Fruit fly (Drosophila melanogaster): Measurements from ENCODE around the gene CG10588.

Gene CG10588

DNA sequence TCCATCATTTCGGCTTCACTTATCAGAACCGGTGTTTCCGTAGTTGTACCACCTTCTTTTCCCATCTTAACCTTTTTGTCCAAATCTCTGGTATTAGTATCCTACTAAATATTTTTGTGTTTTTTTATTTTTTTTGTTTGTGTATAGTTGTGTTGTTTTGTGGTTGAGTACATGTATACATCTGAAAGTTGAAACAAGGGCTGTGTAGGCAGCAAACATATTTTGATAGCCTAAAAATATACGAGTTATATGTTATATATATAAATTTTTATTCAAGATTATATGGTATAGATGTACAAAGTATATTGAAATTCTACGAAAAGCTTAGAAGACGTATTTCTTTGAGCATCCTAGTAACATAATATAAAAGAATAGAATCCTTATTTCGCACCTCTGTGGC is 13.8 kb downstream of the CG10588 start, which contains the start of gene CG33287:
CG33287 (minus strand) TSS at position 101 of the 400 bp plus-strand sequence.
- no peak for TF ChIP-seq CTCF (optimal IDR thresholded peaks at IDR 0.05)
- no peak for TF ChIP-seq CG8478 (optimal IDR thresholded peaks at IDR 0.05)

DNA sequence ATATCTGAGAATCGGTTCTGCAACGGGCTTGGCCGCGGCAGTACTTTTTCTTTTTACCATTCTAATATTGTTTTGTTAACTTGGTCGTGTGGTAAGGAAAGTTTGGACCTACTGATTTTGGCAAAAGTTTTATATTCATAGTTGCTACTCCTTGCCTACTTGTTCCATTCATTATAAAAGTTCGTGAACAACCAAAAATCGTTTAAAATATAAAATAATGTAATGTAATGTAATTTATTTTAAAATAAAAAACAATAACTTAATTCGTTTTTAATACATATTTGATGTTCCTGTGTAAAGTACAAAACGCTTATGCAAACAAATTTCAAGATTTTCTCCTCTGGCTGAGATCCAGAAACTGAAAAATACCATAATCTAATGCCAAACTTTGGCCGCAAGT is 17.9 kb downstream of the CG10588 start, which contains the start of gene CG33286:
CG33286 (minus strand) TSS at position 101 of the 400 bp plus-strand sequence.
- TF ChIP-seq CTCF (optimal IDR thresholded peaks at IDR 0.05), result no peak
- no peak for TF ChIP-seq CG8478 (optimal IDR thresholded peaks at IDR 0.05)

DNA sequence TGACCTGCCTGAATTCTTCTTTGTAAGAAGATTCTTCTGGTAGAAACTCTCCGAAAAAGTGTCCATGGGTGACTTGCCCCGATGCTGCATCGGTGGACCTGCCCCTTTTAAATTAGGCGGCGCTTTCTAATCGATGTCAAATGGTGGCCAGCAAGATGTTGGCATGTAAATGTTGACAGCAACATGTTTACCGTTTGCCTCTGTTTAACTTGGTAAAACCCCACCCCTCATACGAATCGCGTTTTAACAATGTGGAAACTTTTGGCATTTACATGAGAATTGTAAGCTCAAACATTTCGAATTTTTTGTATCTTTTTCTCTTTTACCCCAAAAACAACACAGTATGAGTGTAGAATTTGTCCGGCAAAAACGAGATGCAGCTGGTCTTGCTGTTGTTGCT is 19.6 kb downstream of the CG10588 start:
- TF ChIP-seq CTCF (optimal IDR thresholded peaks at IDR 0.05), result no peak
- no peak for TF ChIP-seq CG8478 (optimal IDR thresholded peaks at IDR 0.05)

DNA sequence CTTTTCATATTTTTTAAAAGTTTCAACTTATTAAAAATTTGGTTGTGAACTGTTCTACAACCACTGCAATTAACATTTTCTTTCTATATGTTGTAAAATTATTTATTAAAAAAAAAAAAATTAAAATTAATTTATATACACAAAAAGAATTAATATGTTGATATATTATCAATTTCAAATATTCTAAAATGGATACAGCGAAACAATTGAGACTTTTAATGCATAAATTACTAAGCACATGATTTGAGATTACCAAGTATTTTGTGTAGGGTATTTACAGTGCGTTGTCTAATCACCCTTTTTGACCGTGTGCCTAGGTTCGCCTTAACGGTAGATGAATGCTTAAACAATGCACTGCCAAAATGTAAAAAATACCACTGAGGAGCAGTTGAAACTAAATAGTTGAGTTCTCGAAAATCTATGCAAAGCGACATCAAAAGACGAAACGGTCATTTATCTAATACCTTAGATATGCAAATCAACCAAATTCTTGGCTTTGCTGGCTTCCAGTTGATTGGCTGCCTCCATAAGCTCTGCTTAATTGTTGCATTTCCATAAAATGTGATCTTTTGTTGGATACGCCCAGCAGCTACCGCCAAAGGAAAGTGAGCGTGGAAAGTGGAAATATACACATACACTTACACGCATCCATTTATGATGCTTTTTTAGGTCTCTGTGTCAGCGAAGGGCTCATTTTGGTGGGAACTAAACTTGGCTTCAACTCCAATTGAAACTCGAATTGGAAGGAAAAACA is 20.4 kb downstream of the CG10588 start:
- TF ChIP-seq CTCF (optimal IDR thresholded peaks at IDR 0.05) (no peak), CG8478 (optimal IDR thresholded peaks at IDR 0.05) (no peak)

DNA sequence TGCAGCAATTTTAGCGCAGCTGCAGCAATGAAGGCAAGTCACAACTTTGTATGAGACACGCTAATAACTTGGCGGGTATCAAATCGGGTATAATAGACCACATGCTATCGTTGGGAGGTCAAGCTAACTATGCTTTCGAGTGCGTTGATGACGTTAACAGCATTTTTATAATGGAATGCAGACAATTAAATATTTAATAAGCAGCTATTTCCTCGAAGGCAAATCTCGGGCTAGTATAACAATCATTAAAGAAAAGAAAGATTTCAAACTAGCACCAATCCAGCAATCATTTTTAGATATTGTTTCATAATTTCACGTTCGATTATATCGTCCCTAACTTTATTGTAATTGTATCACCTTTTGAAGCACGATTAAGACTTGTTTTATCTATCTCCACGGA is 23.8 kb downstream of the CG10588 start:
- TF ChIP-seq CTCF (optimal IDR thresholded peaks at IDR 0.05) (no peak), CG8478 (optimal IDR thresholded peaks at IDR 0.05) (no peak)

DNA sequence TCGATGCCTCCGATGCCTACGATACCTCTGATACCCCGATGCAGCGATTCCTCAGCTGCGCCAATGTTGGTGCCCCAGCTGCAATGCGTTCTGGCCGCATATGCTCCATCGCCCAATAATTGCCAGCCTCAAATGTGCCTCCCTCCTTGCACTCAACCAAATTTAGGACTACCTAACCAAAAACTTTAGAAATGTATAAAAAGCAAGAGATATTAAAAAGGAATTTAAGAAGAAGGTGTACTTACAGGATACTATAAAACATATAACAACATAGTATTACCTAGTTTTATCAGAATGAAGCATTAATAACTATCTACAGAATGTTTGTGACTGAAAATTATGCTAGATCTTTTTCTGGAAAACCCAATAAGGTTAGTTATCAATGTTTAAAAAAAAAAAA is 25.0 kb downstream of the CG10588 start:
- TF ChIP-seq CTCF (optimal IDR thresholded peaks at IDR 0.05), result no peak
- no peak for TF ChIP-seq CG8478 (optimal IDR thresholded peaks at IDR 0.05)

DNA sequence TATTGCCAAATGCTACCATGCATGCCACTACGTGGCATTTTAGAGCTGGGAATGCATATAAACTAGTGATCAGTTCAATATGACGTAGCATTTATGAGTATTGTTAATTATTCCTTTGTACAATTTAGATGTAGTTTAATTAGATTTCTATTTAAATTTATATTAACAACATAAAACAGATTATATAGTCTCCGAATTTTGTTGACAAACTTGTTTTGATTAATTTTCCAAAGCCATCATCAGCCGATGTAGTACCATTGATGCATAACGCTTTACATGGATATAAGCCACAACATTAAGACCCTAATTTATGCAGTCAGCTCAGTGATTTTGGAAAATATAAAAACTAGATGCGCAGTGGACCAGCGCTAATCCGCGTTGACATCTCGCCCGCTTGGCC is 25.8 kb downstream of the CG10588 start:
- TF ChIP-seq CG8478 (optimal IDR thresholded peaks at IDR 0.05) (no peak), CTCF (optimal IDR thresholded peaks at IDR 0.05) (no peak)

DNA sequence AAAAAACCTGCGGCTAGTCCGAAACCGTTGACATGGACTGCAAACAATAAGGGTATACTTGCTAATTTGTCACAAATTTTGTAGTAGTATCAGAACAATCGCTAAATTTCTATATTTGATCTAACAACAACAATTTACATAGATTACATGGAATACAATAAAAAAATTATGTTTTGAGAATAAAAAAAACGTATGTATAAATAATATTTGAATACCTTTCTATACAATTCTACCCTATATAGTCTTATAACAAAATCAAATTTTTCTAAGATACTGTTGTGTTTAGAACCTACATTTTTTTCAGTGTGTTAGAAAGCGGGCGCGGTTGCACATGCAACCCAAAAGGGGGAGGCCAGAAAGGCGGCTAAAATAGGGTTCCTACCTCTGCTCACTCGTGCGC is 26.6 kb downstream of the CG10588 start:
- TF ChIP-seq CG8478 (optimal IDR thresholded peaks at IDR 0.05) (no peak), CTCF (optimal IDR thresholded peaks at IDR 0.05) (no peak)

DNA sequence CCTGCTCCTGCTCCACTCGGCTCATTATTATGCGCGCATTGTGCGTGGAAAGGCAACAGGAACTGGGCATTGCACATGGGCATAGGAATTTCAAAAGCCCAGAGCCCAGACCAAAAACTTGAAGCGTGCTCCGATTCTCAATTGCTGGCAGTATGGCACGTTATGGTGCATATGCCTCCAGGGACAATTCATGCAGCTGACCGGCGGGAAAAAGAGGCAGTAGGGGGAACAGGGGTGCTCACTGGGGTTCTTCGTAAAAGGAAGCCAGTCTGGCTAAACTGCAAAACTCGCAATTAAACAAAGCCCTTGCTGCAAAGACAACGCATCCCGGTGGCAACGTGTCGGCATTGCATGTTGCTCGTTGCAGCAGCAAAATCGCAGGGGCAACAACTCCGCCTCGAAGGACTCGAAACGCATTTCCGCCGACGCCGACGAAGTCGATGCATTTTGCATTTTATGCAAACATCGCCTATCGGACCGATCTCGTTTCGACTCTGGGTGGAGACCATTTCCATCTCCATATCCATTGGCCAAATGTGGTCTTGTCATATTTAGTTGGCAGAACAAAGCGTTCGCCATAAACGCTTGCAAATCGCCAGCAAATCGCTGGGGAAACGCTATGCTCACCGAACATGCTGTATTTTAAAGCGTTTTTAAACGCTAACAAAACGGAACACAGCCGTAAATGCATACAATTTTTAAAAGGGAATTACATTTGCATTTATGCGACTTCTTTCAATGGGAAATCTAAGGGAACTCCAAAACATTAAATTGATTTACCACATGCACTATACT is 27.9 kb downstream of the CG10588 start:
- TF ChIP-seq CG8478 (optimal IDR thresholded peaks at IDR 0.05) (no peak), CTCF (optimal IDR thresholded peaks at IDR 0.05) (no peak)

DNA sequence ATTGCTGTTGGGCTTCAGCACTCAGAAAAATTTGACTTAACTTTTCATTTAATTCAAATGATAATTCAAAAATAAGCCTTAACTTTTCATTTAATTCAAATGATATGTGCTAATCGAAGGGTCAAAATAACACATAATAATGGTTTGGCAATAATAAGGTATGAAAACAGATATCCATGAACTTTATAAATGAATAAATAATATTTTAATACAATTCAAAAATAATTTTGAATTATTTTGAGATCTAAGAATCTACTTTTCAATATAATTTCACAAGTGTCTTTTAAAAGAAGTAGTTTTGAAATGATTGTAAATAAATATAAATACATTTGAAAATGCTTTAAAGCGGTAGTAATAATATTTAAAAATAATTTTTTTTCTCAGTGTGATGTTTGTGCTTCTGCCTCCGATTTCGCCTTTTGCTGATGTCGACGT is 30.2 kb downstream of the CG10588 start:
- TF ChIP-seq CTCF (optimal IDR thresholded peaks at IDR 0.05) (no peak), CG8478 (optimal IDR thresholded peaks at IDR 0.05) (no peak)

DNA sequence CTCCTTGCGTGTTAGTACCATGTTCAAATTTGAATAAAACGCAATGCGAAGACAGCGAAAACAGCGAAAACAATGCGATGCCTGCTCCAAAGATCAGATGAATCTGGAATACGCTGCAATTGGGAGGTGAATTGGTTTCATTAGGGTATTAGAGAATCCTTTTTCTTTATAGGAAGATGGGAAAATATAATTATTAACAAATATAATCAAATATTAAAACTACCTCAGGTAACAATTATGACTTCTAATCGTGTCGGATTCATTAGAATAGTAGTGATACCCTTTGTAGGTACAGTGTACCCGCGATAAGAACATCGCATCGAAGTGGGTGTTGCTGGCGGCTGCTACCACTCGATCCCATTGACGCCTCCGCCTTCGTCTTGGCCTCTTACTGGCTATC is 31.2 kb downstream of the CG10588 start:
- TF ChIP-seq CTCF (optimal IDR thresholded peaks at IDR 0.05) (no peak), CG8478 (optimal IDR thresholded peaks at IDR 0.05) (no peak)

DNA sequence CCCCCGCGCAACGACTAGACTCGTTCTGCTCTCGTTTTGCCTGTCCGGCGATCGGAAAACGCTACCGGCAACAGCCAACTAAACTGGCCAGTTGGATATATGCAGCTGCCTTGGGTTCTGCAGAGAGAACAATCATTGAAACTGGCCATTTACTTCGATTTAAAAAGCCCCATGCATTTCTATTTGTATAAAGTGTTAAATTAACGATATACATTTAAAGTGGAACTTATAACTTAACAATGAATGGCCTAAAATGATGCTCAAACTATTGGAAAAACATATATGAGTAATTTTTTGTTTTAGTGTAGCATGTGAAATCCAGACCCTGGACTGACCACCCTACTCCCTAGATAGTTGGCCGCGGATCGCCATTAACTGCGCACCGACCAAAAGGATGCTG is 32.1 kb downstream of the CG10588 start:
- TF ChIP-seq CG8478 (optimal IDR thresholded peaks at IDR 0.05), result no peak

DNA sequence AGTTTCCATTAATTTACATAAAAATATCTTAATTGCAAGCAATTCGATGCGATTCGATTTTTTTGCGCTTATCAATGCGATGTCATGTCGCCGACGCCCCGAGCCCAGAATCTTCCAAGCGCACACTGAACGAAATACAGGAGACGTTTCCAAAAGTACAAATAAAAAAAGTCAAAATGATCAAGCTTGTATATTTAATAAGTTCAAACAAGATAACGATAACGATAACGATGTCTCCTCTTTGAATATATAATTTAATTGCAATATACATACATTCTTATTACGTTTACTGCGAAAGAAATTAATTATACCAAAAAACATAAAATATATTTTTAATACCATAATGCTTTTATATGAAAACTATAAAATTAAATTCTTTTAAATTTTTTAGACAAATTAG is 33.5 kb downstream of the CG10588 start:
- TF ChIP-seq CTCF (optimal IDR thresholded peaks at IDR 0.05) (no peak), CG8478 (optimal IDR thresholded peaks at IDR 0.05) (no peak)

DNA sequence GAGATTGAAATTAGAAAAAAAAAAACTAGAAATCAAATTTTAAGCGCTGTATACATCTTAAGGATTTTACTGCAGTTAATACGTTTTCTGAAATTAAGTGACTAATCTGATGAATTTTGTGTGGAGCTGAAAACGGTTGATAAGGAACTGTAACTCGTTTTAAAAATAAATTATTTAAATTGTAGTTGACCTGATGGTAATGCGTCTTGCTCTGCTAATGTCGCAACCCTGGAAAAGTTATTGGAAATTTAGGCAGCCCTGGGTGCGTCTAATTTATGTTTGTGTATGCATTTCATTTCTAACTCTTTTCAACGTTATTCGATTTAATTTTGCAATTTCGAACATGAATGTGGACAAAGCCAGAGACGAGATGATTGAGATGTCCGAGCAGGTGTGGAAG is 34.6 kb downstream of the CG10588 start, which contains the start of gene CG12984:
CG12984 (plus strand) TSS at position 301 of the 400 bp plus-strand sequence.
- no peak for TF ChIP-seq CG8478 (optimal IDR thresholded peaks at IDR 0.05)
- no peak for TF ChIP-seq CTCF (optimal IDR thresholded peaks at IDR 0.05)

DNA sequence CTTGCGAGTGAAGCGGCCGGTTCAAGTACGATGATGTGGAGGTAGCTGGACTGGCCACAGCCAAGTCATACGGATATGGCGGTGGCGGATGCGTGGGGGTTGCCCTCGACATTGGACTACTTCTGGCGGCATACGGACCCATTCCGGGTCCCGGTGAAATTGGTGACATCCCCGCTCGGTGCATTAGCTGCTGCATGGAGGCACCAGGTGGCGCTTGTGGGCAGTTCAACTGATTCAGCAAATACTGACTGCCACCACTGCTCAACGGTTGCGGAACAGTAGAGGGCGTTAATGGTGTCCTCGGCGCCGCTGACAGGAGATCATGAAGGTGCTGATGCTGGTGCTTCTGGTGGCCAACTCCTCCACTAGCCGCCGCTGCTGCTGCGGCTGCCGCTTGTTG is 42.9 kb downstream of the CG10588 start:
- peak; percentile 48 to 56 for TF ChIP-seq CTCF (optimal IDR thresholded peaks at IDR 0.05)
- no peak for TF ChIP-seq CG8478 (optimal IDR thresholded peaks at IDR 0.05)

All from S2 (cell line).